Worm (Caenorhabditis elegans) whole organism, early embryonic: ENCODE results near the gene F32H5.3.

ENCODE experiments used
- B0310.2 ChIP-seq: sonication (generic microtip); optimal IDR thresholded peaks from 2 replicates; lab custom pipeline; 2016; ENCODE audit warnings: mild to moderate bottlenecking, missing genetic modification characterization, missing compliant biosample characterization
- ama-1 ChIP-seq: fragments of 150-350 bp; optimal IDR thresholded peaks from 2 replicates; lab custom pipeline; 2014
- flt-1 ChIP-seq: fragments of 200-800 bp; sonication (Bioruptor generic); IDR thresholded peaks from 2 replicates; pipeline ENCODE4 v1.3.6; 2022; ENCODE audit warnings: missing genetic modification characterization, missing compliant biosample characterization
- sea-1 ChIP-seq: fragments of 200-800 bp; sonication (Bioruptor generic); conservative IDR thresholded peaks from 2 replicates; pipeline ENCODE4 v1.3.6; 2022; ENCODE audit warnings: missing genetic modification characterization, missing compliant biosample characterization
- tbx-11 ChIP-seq: fragments of 200-800 bp; sonication (Bioruptor generic); IDR thresholded peaks from 2 replicates; pipeline ENCODE4 v1.3.6; 2022; ENCODE audit warnings: missing genetic modification characterization, missing compliant biosample characterization
- tbx-37 ChIP-seq: fragments of 200-800 bp; sonication (Bioruptor generic); conservative IDR thresholded peaks from 2 replicates; pipeline ENCODE4 v1.3.6; 2022; ENCODE audit warnings: missing genetic modification reagents, missing genetic modification characterization, missing compliant biosample characterization

DNA sequence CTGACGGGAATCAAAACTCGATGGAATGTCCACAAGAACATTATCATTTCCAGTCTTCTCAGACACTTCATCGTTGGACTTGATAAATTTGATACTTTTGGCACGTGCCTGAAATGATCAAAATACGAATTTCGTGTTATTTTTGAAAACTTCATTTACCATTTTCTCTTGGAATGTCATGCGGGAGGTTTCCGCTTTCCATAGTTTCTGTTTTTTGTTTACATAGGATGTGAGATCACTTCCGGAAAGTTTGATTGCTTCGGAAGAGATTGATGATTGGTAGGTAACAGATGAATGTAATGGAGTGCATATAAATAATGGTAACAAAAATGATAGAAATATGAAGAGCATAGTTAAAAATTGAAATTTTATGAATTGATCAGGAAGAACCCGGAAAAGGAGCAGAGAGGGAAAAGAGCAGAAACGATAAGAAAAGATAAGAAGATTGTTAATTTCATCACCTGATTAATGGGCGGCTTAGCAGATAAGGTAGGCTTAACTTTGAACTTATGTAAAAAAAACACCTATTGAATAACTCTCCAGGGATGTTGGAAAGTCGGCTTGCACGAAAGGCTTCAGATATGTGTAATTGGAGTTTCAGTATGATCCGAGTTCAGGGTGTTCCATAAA lies 1.4 kb upstream of the F32H5.3 start, which contains the start of gene F32H5.1:
- TF ChIP-seq flt-1 (GFP tag; lab: Robert Waterston, UW) (no peak), ama-1 (no peak), B0310.2 (tag; lab: Kevin White, UChicago) (no peak), sea-1 (GFP tag; lab: Robert Waterston, UW) (no peak), tbx-37 (GFP tag; lab: Robert Waterston, UW) (no peak), tbx-11 (GFP tag; lab: Robert Waterston, UW) (no peak)
